Worm (Caenorhabditis elegans) whole organism, late embryonic: ENCODE results near the gene ceh-23.

ENCODE experiments used
- C08G9.2 ChIP-seq: sonication (generic microtip); optimal IDR thresholded peaks from 2 replicates; lab custom pipeline; 2016; ENCODE audit warnings: mild to moderate bottlenecking, missing genetic modification characterization, moderate library complexity, missing compliant biosample characterization
- ama-1 ChIP-seq: fragments of 150-350 bp; optimal IDR thresholded peaks from 2 replicates; lab custom pipeline; 2014
- ceh-9 ChIP-seq: sonication (generic microtip); optimal IDR thresholded peaks from 2 replicates; lab custom pipeline; 2016; ENCODE audit warnings: mild to moderate bottlenecking, missing genetic modification characterization, inconsistent platforms, missing compliant biosample characterization
- elt-2 ChIP-seq: sonication (generic microtip); optimal IDR thresholded peaks from 2 replicates; lab custom pipeline; 2016; ENCODE audit warnings: missing genetic modification reagents, missing genetic modification characterization, missing compliant biosample characterization
- fkh-10 ChIP-seq: fragments of 150-350 bp; optimal IDR thresholded peaks from 2 replicates; lab custom pipeline; 2014; ENCODE audit warnings: missing biosample characterization, missing genetic modification reagents, missing genetic modification characterization
- fkh-6 ChIP-seq: sonication (generic microtip); optimal IDR thresholded peaks from 2 replicates; lab custom pipeline; 2016; ENCODE audit warnings: missing genetic modification characterization, missing compliant biosample characterization
- nfya-1 ChIP-seq: sonication (generic microtip); optimal IDR thresholded peaks from 2 replicates; lab custom pipeline; 2017; ENCODE audit warnings: missing genetic modification characterization, mild to moderate bottlenecking, missing compliant biosample characterization, antibody characterized with exemption, moderate library complexity
- nhr-232 ChIP-seq: sonication (generic microtip); optimal IDR thresholded peaks from 2 replicates; lab custom pipeline; 2016; ENCODE audit warnings: missing genetic modification characterization, missing compliant biosample characterization
- pag-3 ChIP-seq: sonication (generic microtip); optimal IDR thresholded peaks from 2 replicates; lab custom pipeline; 2016; ENCODE audit warnings: missing compliant biosample characterization, missing genetic modification characterization, borderline replicate concordance
- ref-2 ChIP-seq: sonication (generic microtip); optimal IDR thresholded peaks from 2 replicates; lab custom pipeline; 2016; ENCODE audit warnings: missing genetic modification characterization, missing compliant biosample characterization
- rnt-1 ChIP-seq: sonication (generic microtip); optimal IDR thresholded peaks from 2 replicates; lab custom pipeline; 2016; ENCODE audit warnings: missing genetic modification characterization, missing compliant biosample characterization
- tbx-2 ChIP-seq: sonication (generic microtip); optimal IDR thresholded peaks from 2 replicates; lab custom pipeline; 2016; ENCODE audit warnings: missing genetic modification characterization, missing compliant biosample characterization

DNA sequence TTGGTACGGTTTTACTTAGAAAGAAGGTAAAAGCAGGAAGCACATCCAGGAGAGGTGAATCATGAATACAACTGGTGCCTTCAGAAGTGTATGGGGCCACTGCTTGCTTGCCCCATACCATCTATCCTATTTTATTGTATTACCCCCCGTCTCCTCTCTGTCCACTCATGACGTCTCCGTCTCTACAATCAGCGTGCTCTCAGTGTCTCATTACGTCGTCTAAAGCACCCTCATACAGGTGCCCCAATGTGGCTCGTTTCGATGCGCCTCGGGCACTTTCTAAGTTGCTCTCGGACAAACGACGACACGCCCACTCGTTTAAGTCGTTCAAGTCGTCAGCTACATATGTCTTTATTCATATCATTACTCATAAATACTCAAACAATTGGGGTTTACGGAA is 15.4 kb upstream of the ceh-23 start:
- no peak for TF ChIP-seq ama-1 (lab: Kevin White, UChicago)
- TF ChIP-seq nhr-232 (tag; lab: Kevin White, UChicago), result no peak
- TF ChIP-seq fkh-6 (tag; lab: Kevin White, UChicago), result no peak
- TF ChIP-seq C08G9.2 (tag; lab: Kevin White, UChicago), result no peak
- no peak for TF ChIP-seq pag-3 (tag; lab: Kevin White, UChicago)
- TF ChIP-seq nfya-1 (tag; lab: Kevin White, UChicago), result no peak
- TF ChIP-seq ceh-9 (tag; lab: Kevin White, UChicago), result no peak
- no peak for TF ChIP-seq rnt-1 (tag; lab: Kevin White, UChicago)
- peak; percentile 16 for TF ChIP-seq ref-2 (tag; lab: Kevin White, UChicago)
- no peak for TF ChIP-seq fkh-10 (GFP tag; lab: Kevin White, UChicago)
- TF ChIP-seq tbx-2, result no peak
- TF ChIP-seq elt-2 (tag; lab: Kevin White, UChicago), result no peak
